Fruit fly (Drosophila melanogaster): ENCODE results near the gene CG31954.

The CG31954 gene

DNA sequence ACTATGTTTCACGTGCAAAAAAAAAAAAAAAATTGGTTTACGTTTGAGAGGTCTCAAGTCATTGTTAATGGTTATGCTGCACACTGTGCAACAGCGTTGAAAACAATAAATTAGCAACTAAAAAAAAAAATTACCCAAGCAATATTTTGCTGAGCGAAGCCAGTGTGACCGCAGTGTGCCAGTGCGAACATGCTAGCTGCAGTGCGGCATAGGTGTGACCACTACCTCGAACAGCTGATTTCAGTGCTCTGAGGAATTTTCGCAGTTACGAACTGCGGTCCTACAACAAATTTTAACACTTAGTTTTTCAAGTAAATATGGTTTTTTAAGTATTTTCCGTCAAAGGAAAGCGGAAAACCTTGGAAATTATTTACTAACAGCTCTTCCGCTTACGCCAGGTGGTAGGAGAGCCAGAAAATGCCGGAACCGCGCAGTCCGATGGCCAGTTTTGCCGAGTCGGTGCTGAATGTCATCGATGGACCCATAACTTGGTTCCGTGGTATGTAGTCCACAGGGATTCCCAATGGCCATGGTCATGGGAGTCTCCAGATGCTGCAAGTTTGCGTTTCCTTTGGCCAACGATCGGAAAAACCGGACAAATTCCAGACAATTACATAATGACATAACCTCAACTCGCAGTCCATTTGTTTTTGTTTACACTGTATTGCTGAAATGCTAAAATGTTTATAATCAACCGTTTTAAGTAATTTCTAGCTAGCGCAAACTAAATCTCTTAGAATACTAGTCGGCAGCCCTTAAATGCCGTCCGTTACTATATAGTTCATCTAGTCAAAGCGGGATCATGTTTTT is 43.8 kb downstream of the CG31954 start, which contains the start of the genes msl-2 and ND-PDSW (continued):
- TF ChIP-seq cwo (GFP tag; optimal IDR thresholded peaks at IDR 0.05) (no peak), lov (optimal IDR thresholded peaks at IDR 0.05) (no peak), lov (GFP tag; IDR thresholded peaks at IDR 0.05) (no peak), CG34224 (GFP tag; IDR thresholded peaks at IDR 0.05; ENCODE audit: partially characterized antibody) (0 out of 3 replicates have a peak, but pooled peaks have one; percentile 10), CG34422 (GFP tag; IDR thresholded peaks at IDR 0.05) (0 out of 3 replicates have a peak, but pooled peaks have one; percentile 29), CG9609 (GFP tag; optimal IDR thresholded peaks at IDR 0.05) (no peak), Med (GFP tag) (peak; percentile 80), CG7839 (tag; optimal IDR thresholded peaks at IDR 0.05) (no peak), Dref (GFP tag; IDR thresholded peaks at IDR 0.05) (peak; percentile 33; the same call in 1 of the 2 replicates), CG9932 (GFP tag; IDR thresholded peaks at IDR 0.05) (no peak), CG3163 (GFP tag; optimal IDR thresholded peaks at IDR 0.05) (no peak), dimm (GFP tag; IDR thresholded peaks at IDR 0.05) (no peak), Dbx (GFP tag; IDR thresholded peaks at IDR 0.05) (no peak), D (optimal IDR thresholded peaks at IDR 0.05) (no peak), D (GFP tag; optimal IDR thresholded peaks at IDR 0.05) (no peak), CG2199 (GFP tag; IDR thresholded peaks at IDR 0.05) (no peak), Usf (GFP tag; optimal IDR thresholded peaks at IDR 0.05) (no peak), her (GFP tag; optimal IDR thresholded peaks at IDR 0.05) (no peak), Hand (GFP tag; optimal IDR thresholded peaks at IDR 0.05) (no peak), Xbp1 (GFP tag; optimal IDR thresholded peaks at IDR 0.05) (no peak), CG7271 (tag; optimal IDR thresholded peaks at IDR 0.05) (no peak), CG17359 (tag; optimal IDR thresholded peaks at IDR 0.05) (no peak), CG7987 (GFP tag; optimal IDR thresholded peaks at IDR 0.05) (no peak), CG7556 (GFP tag; optimal IDR thresholded peaks at IDR 0.05) (no peak), Camta (GFP tag; optimal IDR thresholded peaks at IDR 0.05) (no peak), Oli (tag; optimal IDR thresholded peaks at IDR 0.05) (no peak), ash1 (GFP tag; optimal IDR thresholded peaks at IDR 0.05) (no peak), CG12769 (tag; optimal IDR thresholded peaks at IDR 0.05) (no peak), HLH3B (GFP tag; IDR thresholded peaks at IDR 0.05) (no peak), CG33213 (GFP tag; optimal IDR thresholded peaks at IDR 0.05) (peak; percentile 14), GATAe (GFP tag; conservative IDR thresholded peaks at IDR 0.05) (no peak), H2.0 (GFP tag; IDR thresholded peaks at IDR 0.05) (no peak), vvl (GFP tag; IDR thresholded peaks at IDR 0.05) (no peak), mam (GFP tag; optimal IDR thresholded peaks at IDR 0.05) (no peak), p53 (GFP tag; optimal IDR thresholded peaks at IDR 0.05) (no peak), pb (GFP tag; optimal IDR thresholded peaks at IDR 0.05) (no peak), bbx (GFP tag; IDR thresholded peaks at IDR 0.05; ENCODE audit: partially characterized antibody) (peak; percentile 21; the same call in 1 of the 2 replicates), ro (GFP tag; IDR thresholded peaks at IDR 0.05) (no peak), cg (GFP tag; optimal IDR thresholded peaks at IDR 0.05) (no peak), CG3065 (GFP tag; optimal IDR thresholded peaks at IDR 0.05) (no peak), sc (optimal IDR thresholded peaks at IDR 0.05) (no peak), sc (GFP tag; optimal IDR thresholded peaks at IDR 0.05) (no peak), Hey (tag; optimal IDR thresholded peaks at IDR 0.05) (no peak), Fer1 (GFP tag; optimal IDR thresholded peaks at IDR 0.05) (no peak), repo (GFP tag; optimal IDR thresholded peaks at IDR 0.05) (no peak), CG4617 (GFP tag; optimal IDR thresholded peaks at IDR 0.05; ENCODE audit: borderline replicate concordance) (peak; percentile 90), gro (GFP tag; optimal IDR thresholded peaks at IDR 0.05) (peak; percentile 14), ranshi (GFP tag; IDR thresholded peaks at IDR 0.05) (no peak), CG2116 (GFP tag; optimal IDR thresholded peaks at IDR 0.05) (peak; percentile 51), Atf6 (GFP tag; IDR thresholded peaks at IDR 0.05) (no peak), CG14860 (GFP tag; IDR thresholded peaks at IDR 0.05; ENCODE audit: partially characterized antibody) (no peak)
